Worm (Caenorhabditis elegans): ENCODE data around the gene acl-14.

Gene acl-14

ce11 chrV:9375378-9375777 is 41.9 kb upstream of the acl-14 start, which contains the start of gene E02C12.9:
E02C12.9 (minus strand) TSS chrV:9375478.
- no peak for TF ChIP-seq ceh-43 (GFP tag; optimal IDR thresholded peaks at IDR 0.05)
- no peak for TF ChIP-seq zip-8 (tag; optimal IDR thresholded peaks at IDR 0.05)
- no peak for TF ChIP-seq sptf-1 (tag; optimal IDR thresholded peaks at IDR 0.05)
- TF ChIP-seq unc-39 (tag; optimal IDR thresholded peaks at IDR 0.05), result no peak
- no peak for TF ChIP-seq cnd-1 (tag; optimal IDR thresholded peaks at IDR 0.05)
- TF ChIP-seq ceh-39 (tag; optimal IDR thresholded peaks at IDR 0.05), result no peak
- TF ChIP-seq drap-1 (GFP tag; optimal IDR thresholded peaks at IDR 0.05), result no peak
- TF ChIP-seq mep-1 (tag; optimal IDR thresholded peaks at IDR 0.05), result no peak
- no peak for TF ChIP-seq ham-2 (GFP tag; optimal IDR thresholded peaks at IDR 0.05)

- TF ChIP-seq mls-2 (tag; optimal IDR thresholded peaks at IDR 0.05), result no peak
Observed at ce11 chrV:9373473-9373872, 40.0 kb upstream of the acl-14 start, which contains the start of gene E02C12.8. E02C12.8 (minus strand) TSS chrV:9373613.

- TF ChIP-seq flh-1 (GFP tag; optimal IDR thresholded peaks at IDR 0.05), result no peak
- TF ChIP-seq mab-5 (tag; optimal IDR thresholded peaks at IDR 0.05), result no peak
- TF ChIP-seq unc-120 (tag; optimal IDR thresholded peaks at IDR 0.05; ENCODE audit: poor library complexity, severe bottlenecking), result no peak
- TF ChIP-seq zip-8 (tag; optimal IDR thresholded peaks at IDR 0.05), result no peak
- no peak for TF ChIP-seq ces-1 (GFP tag; optimal IDR thresholded peaks at IDR 0.05)
- TF ChIP-seq mls-2 (tag; optimal IDR thresholded peaks at IDR 0.05), result no peak
- no peak for TF ChIP-seq nhr-2 (tag; optimal IDR thresholded peaks at IDR 0.05)
- TF ChIP-seq drap-1 (GFP tag; optimal IDR thresholded peaks at IDR 0.05), result no peak
- no peak for TF ChIP-seq lsy-2 (tag; optimal IDR thresholded peaks at IDR 0.05)
- TF ChIP-seq blmp-1 (tag; optimal IDR thresholded peaks at IDR 0.05), result no peak
- TF ChIP-seq nhr-12 (tag; optimal IDR thresholded peaks at IDR 0.05), result no peak
- no peak for TF ChIP-seq bed-3 (GFP tag; optimal IDR thresholded peaks at IDR 0.05)
- no peak for TF ChIP-seq tbx-8 (GFP tag; optimal IDR thresholded peaks at IDR 0.05)
- no peak for TF ChIP-seq cnd-1 (tag; optimal IDR thresholded peaks at IDR 0.05)
- TF ChIP-seq lin-13 (tag; optimal IDR thresholded peaks at IDR 0.05), result no peak
- TF ChIP-seq elt-3 (tag; optimal IDR thresholded peaks at IDR 0.05), result no peak
- TF ChIP-seq unc-39 (tag; optimal IDR thresholded peaks at IDR 0.05), result no peak
- no peak for TF ChIP-seq lin-32 (GFP tag; optimal IDR thresholded peaks at IDR 0.05)
- no peak for TF ChIP-seq ham-2 (GFP tag; optimal IDR thresholded peaks at IDR 0.05)
Observed at ce11 chrV:9370986-9371385, 37.6 kb upstream of the acl-14 start, which contains the start of gene E02C12.6. E02C12.6 (minus strand) TSS chrV:9371086.

ce11 chrV:9359674-9360073 is 26.2 kb upstream of the acl-14 start, which contains the start of gene gpa-3:
gpa-3 (minus strand) TSS chrV:9359774.
- TF ChIP-seq elt-1 (tag; optimal IDR thresholded peaks at IDR 0.05; ENCODE audit: borderline replicate concordance, insufficient read depth) (no peak), nhr-12 (tag; optimal IDR thresholded peaks at IDR 0.05) (no peak), lin-13 (tag; optimal IDR thresholded peaks at IDR 0.05) (no peak), nhr-237 (tag; optimal IDR thresholded peaks at IDR 0.05) (no peak), ceh-39 (tag; optimal IDR thresholded peaks at IDR 0.05) (no peak), cnd-1 (tag; optimal IDR thresholded peaks at IDR 0.05) (no peak), nhr-2 (tag; optimal IDR thresholded peaks at IDR 0.05) (no peak), sem-2 (GFP tag; optimal IDR thresholded peaks at IDR 0.05) (no peak), pha-4 (tag; optimal IDR thresholded peaks at IDR 0.05) (no peak), nhr-76 (tag; optimal IDR thresholded peaks at IDR 0.05) (no peak), mab-5 (tag; optimal IDR thresholded peaks at IDR 0.05) (no peak), drap-1 (GFP tag; optimal IDR thresholded peaks at IDR 0.05) (no peak), ces-1 (GFP tag; optimal IDR thresholded peaks at IDR 0.05) (no peak), blmp-1 (tag; optimal IDR thresholded peaks at IDR 0.05) (no peak), snpc-4 (tag; optimal IDR thresholded peaks at IDR 0.05) (no peak), elt-3 (tag; optimal IDR thresholded peaks at IDR 0.05) (no peak)

ce11 chrV:9356345-9356744 is 22.9 kb upstream of the acl-14 start, which contains the start of gene ttr-49:
ttr-49 (minus strand) TSS chrV:9356515.
- TF ChIP-seq hlh-1 (tag; optimal IDR thresholded peaks at IDR 0.05), result no peak
- TF ChIP-seq ceh-83 (GFP tag; optimal IDR thresholded peaks at IDR 0.05), result no peak
- TF ChIP-seq ztf-11 (tag; optimal IDR thresholded peaks at IDR 0.05), result no peak
- no peak for TF ChIP-seq cnd-1 (tag; optimal IDR thresholded peaks at IDR 0.05)
- TF ChIP-seq mab-5 (tag; optimal IDR thresholded peaks at IDR 0.05), result no peak
- no peak for TF ChIP-seq sem-2 (GFP tag; optimal IDR thresholded peaks at IDR 0.05)
- no peak for TF ChIP-seq bed-3 (GFP tag; optimal IDR thresholded peaks at IDR 0.05)
- no peak for TF ChIP-seq ces-1 (GFP tag; optimal IDR thresholded peaks at IDR 0.05)
- TF ChIP-seq mls-2 (tag; optimal IDR thresholded peaks at IDR 0.05), result no peak
- TF ChIP-seq mep-1 (tag; optimal IDR thresholded peaks at IDR 0.05), result no peak
- no peak for TF ChIP-seq pha-4 (tag; optimal IDR thresholded peaks at IDR 0.05)
- no peak for TF ChIP-seq nhr-237 (tag; optimal IDR thresholded peaks at IDR 0.05)
- TF ChIP-seq elt-1 (tag; optimal IDR thresholded peaks at IDR 0.05; ENCODE audit: borderline replicate concordance, insufficient read depth), result no peak
- no peak for TF ChIP-seq blmp-1 (tag; optimal IDR thresholded peaks at IDR 0.05)
- TF ChIP-seq ceh-43 (GFP tag; optimal IDR thresholded peaks at IDR 0.05), result no peak
- no peak for TF ChIP-seq unc-62 (GFP tag; optimal IDR thresholded peaks at IDR 0.05)
